Worm (Caenorhabditis elegans) whole organism, mixed stage, embryonic: ENCODE measurements around the gene npr-17.

Source experiments
- bed-3 ChIP-seq: fragments of 200-800 bp; sonication (Bioruptor generic); optimal IDR thresholded peaks from 3 replicates; lab custom pipeline; 2018; ENCODE audit warnings: mild to moderate bottlenecking, missing genetic modification characterization, moderate library complexity, missing compliant biosample characterization
- ceh-39 ChIP-seq: fragments of 150-350 bp; optimal IDR thresholded peaks from 2 replicates; lab custom pipeline; 2014; ENCODE audit warnings: missing biosample characterization, missing genetic modification characterization
- ceh-83 ChIP-seq: fragments of 200-800 bp; sonication (Bioruptor generic); optimal IDR thresholded peaks from 2 replicates; lab custom pipeline; 2018; ENCODE audit warnings: mild to moderate bottlenecking, missing genetic modification characterization, missing compliant biosample characterization
- ces-1 ChIP-seq: fragments of 150-350 bp; optimal IDR thresholded peaks from 2 replicates; lab custom pipeline; 2014; ENCODE audit warnings: missing biosample characterization, missing genetic modification reagents, missing genetic modification characterization
- cnd-1 ChIP-seq: fragments of 200-800 bp; sonication (Bioruptor generic); optimal IDR thresholded peaks from 2 replicates; lab custom pipeline; 2018; ENCODE audit warnings: mild to moderate bottlenecking, missing genetic modification characterization, missing compliant biosample characterization
- elt-1 ChIP-seq: sonication (generic microtip); optimal IDR thresholded peaks from 2 replicates; lab custom pipeline; 2017; ENCODE audit warnings: missing genetic modification characterization, mild to moderate bottlenecking, missing compliant biosample characterization, antibody characterized with exemption, moderate library complexity, borderline replicate concordance; ENCODE audit not compliant: insufficient read depth
- ham-2 ChIP-seq: fragments of 200-800 bp; sonication (Bioruptor generic); optimal IDR thresholded peaks from 2 replicates; lab custom pipeline; 2018; ENCODE audit warnings: mild to moderate bottlenecking, missing genetic modification characterization, missing compliant biosample characterization
- hlh-1 ChIP-seq: fragments of 150-350 bp; optimal IDR thresholded peaks from 2 replicates; lab custom pipeline; 2014; ENCODE audit warnings: missing biosample characterization, missing genetic modification reagents, missing genetic modification characterization
- lin-13 ChIP-seq: fragments of 150-350 bp; optimal IDR thresholded peaks from 2 replicates; lab custom pipeline; 2014; ENCODE audit warnings: missing biosample characterization, missing genetic modification characterization
- lsy-2 ChIP-seq: fragments of 150-350 bp; optimal IDR thresholded peaks from 2 replicates; lab custom pipeline; 2014; ENCODE audit warnings: missing biosample characterization, missing genetic modification characterization
- mep-1 ChIP-seq: fragments of 150-350 bp; optimal IDR thresholded peaks from 2 replicates; lab custom pipeline; 2017; ENCODE audit warnings: missing biosample characterization, missing genetic modification reagents, missing genetic modification characterization, inconsistent platforms
- nhr-2 ChIP-seq: fragments of 150-350 bp; optimal IDR thresholded peaks from 2 replicates; lab custom pipeline; 2014; ENCODE audit warnings: missing biosample characterization, missing genetic modification characterization
- nhr-237 ChIP-seq: fragments of 150-350 bp; optimal IDR thresholded peaks from 2 replicates; lab custom pipeline; 2014; ENCODE audit warnings: missing biosample characterization, missing genetic modification characterization
- nhr-76 ChIP-seq: sonication (generic microtip); optimal IDR thresholded peaks from 2 replicates; lab custom pipeline; 2017; ENCODE audit warnings: missing biosample characterization, missing genetic modification characterization
- pha-4 ChIP-seq: fragments of 150-350 bp; optimal IDR thresholded peaks from 2 replicates; lab custom pipeline; 2018; ENCODE audit warnings: missing biosample characterization, missing genetic modification reagents, missing genetic modification characterization
- sem-2 ChIP-seq: fragments of 200-800 bp; sonication (Bioruptor generic); optimal IDR thresholded peaks from 2 replicates; lab custom pipeline; 2018; ENCODE audit warnings: mild to moderate bottlenecking, missing genetic modification characterization, missing compliant biosample characterization
- tbx-8 ChIP-seq: fragments of 200-800 bp; sonication (Bioruptor generic); optimal IDR thresholded peaks from 2 replicates; lab custom pipeline; 2018; ENCODE audit warnings: mild to moderate bottlenecking, missing genetic modification characterization, moderate library complexity, missing compliant biosample characterization
- unc-120 ChIP-seq: sonication (generic microtip); optimal IDR thresholded peaks from 2 replicates; lab custom pipeline; 2017; ENCODE audit warnings: missing genetic modification characterization, missing compliant biosample characterization; ENCODE audit not compliant: poor library complexity, severe bottlenecking
- ztf-11 ChIP-seq: fragments of 150-350 bp; optimal IDR thresholded peaks from 2 replicates; lab custom pipeline; 2014; ENCODE audit warnings: missing biosample characterization, missing genetic modification characterization

The npr-17 gene

DNA sequence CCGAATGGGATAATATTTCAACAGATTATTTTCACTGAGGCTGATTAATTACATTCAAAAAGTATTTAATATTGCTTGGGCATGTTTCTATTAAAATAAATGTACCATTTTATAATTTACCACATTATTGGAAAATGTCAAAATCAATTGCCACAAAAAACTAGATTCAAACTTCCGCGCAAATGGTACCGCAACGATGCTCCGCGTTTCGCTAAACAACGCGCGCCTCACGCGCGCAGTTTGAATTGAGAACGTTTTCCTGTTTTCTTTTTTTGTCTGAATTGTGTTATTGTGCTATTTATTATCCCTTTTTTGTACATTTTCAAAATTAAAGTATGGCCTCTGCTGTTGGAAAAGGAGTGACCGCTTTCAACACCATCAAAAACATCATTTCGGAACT lies 55.4 kb downstream of the npr-17 start, which contains the start of gene C29E4.12:
Gene C29E4.12, plus strand, starts transcription at position 333 of the 400 bp plus-strand sequence.
- TF ChIP-seq tbx-8 (no peak), mep-1 (tag; lab: Kevin White, UChicago) (peak; percentile 76), ces-1 (GFP tag; lab: Kevin White, UChicago) (no peak), lsy-2 (tag; lab: Kevin White, UChicago) (peak; percentile 81), nhr-76 (tag; lab: Kevin White, UChicago) (no peak), hlh-1 (peak; percentile 28), nhr-2 (tag; lab: Kevin White, UChicago) (no peak), nhr-237 (tag; lab: Kevin White, UChicago) (peak; percentile 76), sem-2 (GFP tag; lab: Kevin White, UChicago) (no peak), cnd-1 (tag; lab: Kevin White, UChicago) (no peak), lin-13 (tag; lab: Kevin White, UChicago) (peak; percentile 16), ceh-83 (GFP tag; lab: Kevin White, UChicago) (no peak), ztf-11 (no peak), ham-2 (GFP tag; lab: Kevin White, UChicago) (no peak), elt-1 (no peak), unc-120 (tag; lab: Kevin White, UChicago) (no peak), ceh-39 (tag; lab: Kevin White, UChicago) (peak; percentile 52), pha-4 (tag; lab: Kevin White, UChicago) (peak; percentile 61), bed-3 (GFP tag; lab: Kevin White, UChicago) (no peak)
